Worm (Caenorhabditis elegans) whole organism, L3 larva: ENCODE results near the gene T25B2.1.

Experiments
- ama-1 ChIP-seq: fragments of 150-350 bp; optimal IDR thresholded peaks from 2 replicates; lab custom pipeline; 2018
- ceh-82 ChIP-seq: fragments of 150-350 bp; optimal IDR thresholded peaks from 2 replicates; lab custom pipeline; 2014; ENCODE audit warnings: missing biosample characterization, missing genetic modification characterization
- elt-3 ChIP-seq, 3 experiments: fragments of 150-350 bp in 1 of 3; sonication (generic microtip) in 2 of 3; optimal IDR thresholded peaks; 2 replicates in 2 of 3; 4 replicates in 1 of 3; lab custom pipeline; 2014 to 2017; ENCODE audit warnings: missing biosample characterization in 3 of 3, missing genetic modification characterization in 3 of 3
- fos-1 ChIP-seq: fragments of 150-350 bp; optimal IDR thresholded peaks from 2 replicates; lab custom pipeline; 2014; ENCODE audit warnings: missing biosample characterization, missing genetic modification characterization
- jun-1 ChIP-seq: fragments of 150-350 bp; optimal IDR thresholded peaks from 2 replicates; lab custom pipeline; 2014; ENCODE audit warnings: missing biosample characterization, missing genetic modification reagents, missing genetic modification characterization
- mdl-1 ChIP-seq: fragments of 150-350 bp; optimal IDR thresholded peaks from 2 replicates; lab custom pipeline; 2014; ENCODE audit warnings: missing biosample characterization, missing genetic modification characterization
- nhr-76 ChIP-seq: fragments of 150-350 bp; sonication (generic microtip); optimal IDR thresholded peaks from 5 replicates; lab custom pipeline; 2014; ENCODE audit warnings: missing biosample characterization, missing genetic modification characterization
- pqm-1 ChIP-seq: fragments of 150-350 bp; optimal IDR thresholded peaks from 2 replicates; lab custom pipeline; 2017; ENCODE audit warnings: missing biosample characterization, missing genetic modification characterization, inconsistent platforms
- tbx-2 ChIP-seq: sonication (generic microtip); optimal IDR thresholded peaks from 2 replicates; lab custom pipeline; 2016; ENCODE audit warnings: mild to moderate bottlenecking, missing genetic modification characterization, missing compliant biosample characterization
- unc-39 ChIP-seq: sonication (generic microtip); optimal IDR thresholded peaks from 4 replicates; lab custom pipeline; 2017; ENCODE audit warnings: missing biosample characterization, missing genetic modification characterization

- TF ChIP-seq pqm-1 (tag; lab: Kevin White, UChicago): no peak
- TF ChIP-seq tbx-2 (tag; lab: Kevin White, UChicago): no peak
- no peak for TF ChIP-seq ceh-82 (tag; lab: Kevin White, UChicago)
- no peak for TF ChIP-seq nhr-76 (tag; lab: Kevin White, UChicago)
- TF ChIP-seq ama-1: no peak
- no peak for TF ChIP-seq jun-1 (tag; lab: Kevin White, UChicago)
- no peak for TF ChIP-seq unc-39 (tag; lab: Kevin White, UChicago)
- no peak for TF ChIP-seq mdl-1 (tag; lab: Kevin White, UChicago)
- no peak for TF ChIP-seq elt-3 (tag; optimal IDR thresholded peaks at IDR 0.05; lab: Kevin White, UChicago)
- TF ChIP-seq fos-1 (tag; lab: Kevin White, UChicago): no peak
These were observed 14.1 kb downstream of the T25B2.1 start, which contains the start of gene T13C5.10 for ce11 chrX:6187848-6188247.
